Worm (Caenorhabditis elegans) whole organism, early embryonic: Measurements from ENCODE around the gene acox-1.6.

ENCODE experiments used
- B0310.2 ChIP-seq: sonication (generic microtip); optimal IDR thresholded peaks from 2 replicates; lab custom pipeline; 2016; ENCODE audit warnings: mild to moderate bottlenecking, missing genetic modification characterization, missing compliant biosample characterization
- tra-4 ChIP-seq: sonication (generic microtip); optimal IDR thresholded peaks from 2 replicates; lab custom pipeline; 2017; ENCODE audit warnings: missing genetic modification characterization, missing compliant biosample characterization

- TF ChIP-seq tra-4 (tag; lab: Kevin White, UChicago) (no peak), B0310.2 (no peak)
Observed at ce11 chrX:15842492-15842891, 4.1 kb upstream of the acox-1.6 start.
